Fruit fly (Drosophila melanogaster): ENCODE data around the gene robo2.

robo2 gene

DNA sequence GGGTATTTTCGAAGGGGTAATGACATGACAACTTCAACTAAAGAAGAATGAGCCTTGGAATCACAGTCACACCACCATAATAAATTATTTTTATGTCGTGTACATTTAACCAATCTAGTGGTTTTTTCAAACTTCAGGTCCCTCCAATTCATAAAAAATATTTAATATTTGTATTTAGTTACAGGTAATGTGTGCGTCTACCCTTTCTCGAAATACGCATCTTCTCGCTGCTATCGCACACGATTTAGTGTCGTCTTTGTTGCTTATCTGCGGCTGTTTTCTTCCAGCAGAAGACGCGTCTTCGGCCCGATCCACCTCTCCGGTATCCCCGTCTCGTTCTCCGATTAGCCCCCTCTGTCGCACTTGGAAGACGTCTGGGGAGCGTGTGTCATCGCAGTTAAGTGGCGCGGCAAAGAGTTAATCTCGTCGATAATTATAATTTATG lies 6.6 kb upstream of the robo2 start (continued):
- TF ChIP-seq sc (optimal IDR thresholded peaks at IDR 0.05) (no peak), sc (GFP tag; optimal IDR thresholded peaks at IDR 0.05) (peak; percentile 74), tll (GFP tag; optimal IDR thresholded peaks at IDR 0.05) (no peak), CG1602 (GFP tag; optimal IDR thresholded peaks at IDR 0.05) (peak; percentile 80), ssp (GFP tag; IDR thresholded peaks at IDR 0.05) (peak; percentile 49), CG12769 (tag; optimal IDR thresholded peaks at IDR 0.05) (peak; percentile 20), CG9437 (GFP tag; optimal IDR thresholded peaks at IDR 0.05) (peak; percentile 59), CG10209 (GFP tag; optimal IDR thresholded peaks at IDR 0.05) (peak; percentile 74), CG2202 (tag; optimal IDR thresholded peaks at IDR 0.05) (peak; percentile 72), insv (GFP tag; optimal IDR thresholded peaks at IDR 0.05) (no peak), CG11695 (GFP tag; IDR thresholded peaks at IDR 0.05) (peak; percentile 57; the same call in 2 of the 3 replicates), kah (GFP tag; optimal IDR thresholded peaks at IDR 0.05) (no peak), jigr1 (GFP tag; IDR thresholded peaks at IDR 0.05) (no peak), CG15514 (GFP tag; optimal IDR thresholded peaks at IDR 0.05) (no peak), CG17328 (GFP tag; IDR thresholded peaks at IDR 0.05) (peak; percentile 89), CG15011 (GFP tag; optimal IDR thresholded peaks at IDR 0.05) (peak; percentile 4), org-1 (GFP tag; optimal IDR thresholded peaks at IDR 0.05) (peak; percentile 52), CG4730 (GFP tag; IDR thresholded peaks at IDR 0.05) (0 out of 2 replicates have a peak, but pooled peaks have one; percentile 35), Dref (GFP tag; IDR thresholded peaks at IDR 0.05) (no peak), CG17912 (GFP tag; optimal IDR thresholded peaks at IDR 0.05) (no peak), CG13287 (GFP tag; IDR thresholded peaks at IDR 0.05; ENCODE audit: partially characterized antibody) (no peak), kni (GFP tag; optimal IDR thresholded peaks at IDR 0.05) (no peak), hkb (optimal IDR thresholded peaks at IDR 0.05) (no peak), hkb (GFP tag; IDR thresholded peaks at IDR 0.05) (peak; percentile 79), CG14050 (GFP tag; IDR thresholded peaks at IDR 0.05) (peak; percentile 50; the same call in 2 of the 3 replicates), fd3F (GFP tag; optimal IDR thresholded peaks at IDR 0.05) (no peak), CG6813 (GFP tag; optimal IDR thresholded peaks at IDR 0.05) (peak; percentile 62), CrebB (tag; optimal IDR thresholded peaks at IDR 0.05) (no peak), CG31388 (GFP tag; optimal IDR thresholded peaks at IDR 0.05) (no peak), CG18476 (GFP tag; optimal IDR thresholded peaks at IDR 0.05) (peak; percentile 56), gce (GFP tag; IDR thresholded peaks at IDR 0.05) (peak; percentile 82), CG1647 (GFP tag; optimal IDR thresholded peaks at IDR 0.05) (peak; percentile 11), Gsc (GFP tag; IDR thresholded peaks at IDR 0.05) (no peak; the same call in 1 of the 2 replicates), trh (GFP tag; optimal IDR thresholded peaks at IDR 0.05) (peak; percentile 46), CG8478 (optimal IDR thresholded peaks at IDR 0.05) (no peak), CG43689 (GFP tag; IDR thresholded peaks at IDR 0.05) (peak; percentile 6; the same call in 1 of the 2 replicates), CG3407 (GFP tag; optimal IDR thresholded peaks at IDR 0.05) (peak; percentile 61), ftz-f1 (GFP tag; optimal IDR thresholded peaks at IDR 0.05) (no peak), Optix (GFP tag; IDR thresholded peaks at IDR 0.05) (peak; percentile 72; the same call in 1 of the 3 replicates), CG11398 (GFP tag; optimal IDR thresholded peaks at IDR 0.05) (peak; percentile 29), CG4328 (GFP tag; optimal IDR thresholded peaks at IDR 0.05) (no peak), CG18262 (tag; optimal IDR thresholded peaks at IDR 0.05) (peak; percentile 89), CG31441 (GFP tag; IDR thresholded peaks at IDR 0.05) (peak; percentile 86), peb (GFP tag; IDR thresholded peaks at IDR 0.05) (peak; percentile 74), Nf-YB (GFP tag; optimal IDR thresholded peaks at IDR 0.05) (peak; percentile 57), CG8290 (GFP tag; optimal IDR thresholded peaks at IDR 0.05) (peak; percentile 51), CG8290 (tag; optimal IDR thresholded peaks at IDR 0.05) (no peak), gro (GFP tag; optimal IDR thresholded peaks at IDR 0.05) (no peak), CG4404 (GFP tag; IDR thresholded peaks at IDR 0.05) (peak; percentile 77), CG3847 (GFP tag; IDR thresholded peaks at IDR 0.05) (peak; percentile 39; the same call in 1 of the 2 replicates), crc (GFP tag; optimal IDR thresholded peaks at IDR 0.05) (peak; percentile 5), dysf (GFP tag; IDR thresholded peaks at IDR 0.05) (peak; percentile 69)
